Fruit fly (Drosophila melanogaster) S2 (cell line): ENCODE results near the gene Muc68Ca.
"Not testable (repeated sequence)": the region's sequence is repeated elsewhere in the genome, so short reads cannot be mapped to it uniquely, and the experiment has no call there.

ENCODE experiments used
- CG8478 ChIP-seq: fragments of >200 bp; optimal IDR thresholded peaks from 2 replicates; lab custom pipeline; 2018
- CTCF ChIP-seq, 2 experiments: fragments of >200 bp; optimal IDR thresholded peaks; 2 replicates each; lab custom pipeline; 2018

Muc68Ca gene

DNA sequence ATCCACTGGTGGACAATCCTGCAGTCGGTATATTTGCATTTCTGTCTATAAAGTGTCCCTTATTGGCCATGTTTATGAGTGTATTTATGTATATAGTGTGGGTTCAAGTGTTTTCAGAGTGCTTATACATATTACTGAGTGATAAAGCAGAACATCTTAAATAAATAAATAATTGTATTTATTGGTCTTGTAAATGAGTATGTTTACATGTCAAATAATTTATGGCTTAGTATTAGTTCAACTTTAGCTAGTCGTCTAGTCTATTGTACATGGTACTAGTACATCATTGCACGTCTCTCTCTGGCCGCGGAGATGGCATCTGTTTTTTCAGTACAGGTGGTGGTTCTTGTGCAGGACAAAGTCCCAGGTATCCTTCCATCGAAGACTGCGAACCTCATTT lies 35.9 kb downstream of the Muc68Ca start, which contains the start of gene CG32086:
TSS of gene CG32086 (minus strand) at position 101 of the 400 bp plus-strand sequence.
- TF ChIP-seq CG8478 (no peak), CTCF (optimal IDR thresholded peaks at IDR 0.05; lab: Kevin White, UChicago) (no peak)

DNA sequence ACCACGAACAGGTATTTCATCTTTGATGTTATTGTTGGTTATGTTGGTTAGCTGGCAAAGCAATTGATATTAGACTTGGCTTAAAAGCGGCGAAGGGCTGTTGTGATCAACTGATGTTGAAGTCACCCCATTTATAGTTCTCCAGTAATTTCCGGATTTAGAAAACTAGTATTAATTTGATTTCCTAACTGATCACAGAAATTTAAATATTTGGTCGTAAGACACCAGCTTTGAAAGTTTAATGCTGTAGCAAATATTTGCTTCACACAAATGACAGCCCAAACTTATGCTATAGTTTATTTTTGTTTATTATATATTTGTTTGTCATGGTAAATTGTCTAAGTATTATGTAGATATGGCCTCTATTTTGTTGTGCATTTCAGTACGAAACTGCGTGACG lies 37.8 kb downstream of the Muc68Ca start, which contains the start of gene CG33269:
TSS of gene CG33269 (minus strand) at position 101 of the 400 bp plus-strand sequence.
- TF ChIP-seq CTCF (optimal IDR thresholded peaks at IDR 0.05; lab: Kevin White, UChicago) (no peak), CG8478 (no peak)

DNA sequence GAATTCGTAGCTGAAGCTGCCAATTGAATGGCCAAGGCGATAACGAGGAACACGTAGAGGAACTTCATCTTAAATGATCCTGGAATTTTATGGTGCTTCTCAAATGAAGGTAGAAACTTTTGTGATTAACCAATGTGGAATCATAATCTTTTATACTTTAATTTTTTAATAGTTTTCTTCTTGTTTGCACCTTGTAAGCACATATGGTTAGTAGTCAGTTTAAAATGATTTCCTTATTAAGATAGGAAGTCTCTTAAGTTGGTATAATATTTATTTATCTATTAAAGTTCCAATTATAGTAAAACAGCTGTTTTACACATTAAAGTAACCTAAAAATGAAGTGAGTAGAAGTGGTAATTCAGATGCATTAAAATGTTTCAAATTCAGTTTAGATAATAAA lies 39.0 kb downstream of the Muc68Ca start, which contains the start of gene CG43391:
TSS of gene CG43391 (minus strand) at position 101 of the 400 bp plus-strand sequence.
- no peak for TF ChIP-seq CTCF (optimal IDR thresholded peaks at IDR 0.05; lab: Kevin White, UChicago)
- no peak for TF ChIP-seq CG8478

DNA sequence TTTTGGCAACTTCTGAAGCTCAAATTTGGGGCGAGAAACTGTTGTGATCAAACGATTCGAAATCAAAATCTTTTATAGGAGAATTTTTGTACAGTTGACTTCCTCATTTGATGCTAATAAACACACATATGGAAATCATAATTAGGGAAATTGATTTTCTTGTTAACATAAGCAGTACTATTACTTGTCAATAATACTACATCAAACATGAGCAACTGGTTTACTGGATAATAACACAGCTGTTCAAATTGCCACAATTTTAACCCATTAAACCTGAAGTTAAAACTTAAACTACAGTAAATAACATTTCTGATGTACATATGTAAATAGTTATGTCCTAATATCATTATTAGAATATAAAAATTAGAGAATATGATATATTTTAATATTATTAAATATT lies 40.0 kb downstream of the Muc68Ca start, which contains the start of gene CG43390:
TSS of gene CG43390 (minus strand) at position 32 of the 400 bp plus-strand sequence.
- TF ChIP-seq CTCF (optimal IDR thresholded peaks at IDR 0.05; lab: Kevin White, UChicago) (no peak), CG8478 (no peak)

DNA sequence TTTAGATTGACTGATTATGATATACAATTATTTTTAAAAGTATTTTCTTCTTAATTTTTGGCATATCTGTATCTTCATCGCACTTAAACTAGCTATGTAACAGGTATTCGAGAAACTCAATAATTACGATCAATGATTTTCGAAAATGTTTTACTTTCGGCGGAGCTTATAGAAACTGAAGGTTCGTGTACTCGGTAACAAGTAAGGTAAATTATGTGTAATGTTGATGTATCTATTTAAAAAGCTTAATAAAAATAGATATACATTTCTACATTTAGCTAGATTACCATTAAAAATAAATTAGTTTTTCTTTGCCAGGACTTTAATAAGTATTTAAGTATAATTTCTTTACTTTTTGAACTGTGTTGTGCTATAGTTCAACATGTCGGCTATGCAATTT lies 41.1 kb downstream of the Muc68Ca start:
- TF ChIP-seq CG8478 = no peak
- TF ChIP-seq CTCF (optimal IDR thresholded peaks at IDR 0.05; lab: Kevin White, UChicago) = no peak

DNA sequence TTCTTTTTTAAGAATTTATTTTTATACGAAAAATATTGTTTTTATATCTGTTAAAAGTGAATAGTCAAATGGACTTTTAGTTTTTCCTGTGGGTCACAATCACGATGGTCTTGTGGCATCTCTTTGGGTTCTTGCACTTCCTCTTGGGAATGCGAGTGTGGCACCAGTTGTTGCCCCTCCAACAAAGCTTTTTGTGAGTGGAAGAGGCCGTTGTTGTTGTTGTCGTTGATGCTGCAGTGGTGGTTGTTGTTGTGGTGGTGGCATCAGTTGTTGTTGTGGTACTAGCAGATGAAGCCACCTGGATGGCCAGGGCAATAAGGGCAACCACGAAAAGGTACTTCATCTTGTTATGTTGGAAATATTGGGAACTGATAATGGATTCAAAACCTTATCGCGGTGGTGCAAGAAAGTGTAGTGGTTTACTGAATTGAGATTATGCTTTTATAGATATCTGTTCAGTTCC lies 41.7 kb downstream of the Muc68Ca start, which contains the start of gene CG33270:
TSS of gene CG33270 (minus strand) at position 413 of the 463 bp plus-strand sequence.
- no peak for TF ChIP-seq CTCF (optimal IDR thresholded peaks at IDR 0.05; lab: Kevin White, UChicago)
- TF ChIP-seq CG8478 = no peak

DNA sequence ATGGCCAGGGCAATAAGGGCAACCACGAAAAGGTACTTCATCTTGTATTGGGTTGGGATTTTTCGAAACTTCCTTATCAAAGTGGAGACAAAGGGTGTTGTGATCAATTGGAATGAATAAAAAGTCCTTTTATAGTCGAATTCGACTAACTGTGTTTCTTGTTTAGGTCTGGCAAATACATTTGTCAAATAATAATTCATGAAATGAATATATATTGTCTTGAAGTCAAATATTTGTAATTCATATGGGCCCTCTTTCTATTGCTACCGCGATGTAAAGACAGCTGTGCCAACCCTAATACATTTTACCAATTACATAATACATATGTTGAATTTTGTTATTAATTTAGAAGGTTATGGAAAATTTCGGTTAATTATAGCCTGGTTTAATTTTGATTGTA lies 42.5 kb downstream of the Muc68Ca start, which contains the start of gene CG33271:
TSS of gene CG33271 (minus strand) at position 101 of the 400 bp plus-strand sequence.
- TF ChIP-seq CTCF (optimal IDR thresholded peaks at IDR 0.05; lab: Kevin White, UChicago) (no peak), CG8478 (no peak)

DNA sequence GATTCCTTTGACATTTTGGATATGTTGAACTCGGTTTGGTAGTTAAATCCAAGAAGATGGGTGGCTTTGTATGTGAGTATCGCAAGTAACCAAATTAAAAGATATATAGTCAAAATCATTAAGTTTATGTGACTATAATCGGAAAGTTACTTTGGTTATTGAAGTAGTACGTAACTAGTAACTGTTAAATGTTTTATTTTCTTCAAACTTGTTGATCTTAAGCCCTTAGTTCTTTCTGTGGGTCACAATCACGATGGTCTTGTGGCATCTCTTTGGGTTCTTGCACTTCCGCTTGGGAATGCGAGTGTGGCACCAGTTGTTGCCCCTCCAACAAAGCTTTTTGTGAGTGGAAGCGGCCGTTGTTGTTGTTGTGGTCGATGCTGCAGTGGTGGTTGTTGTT lies 43.0 kb downstream of the Muc68Ca start, which contains the start of gene CG33489:
TSS of gene CG33489 (minus strand) at position 101 of the 400 bp plus-strand sequence.
- TF ChIP-seq CTCF (optimal IDR thresholded peaks at IDR 0.05; lab: Kevin White, UChicago); CG8478: not testable (repeated sequence)

DNA sequence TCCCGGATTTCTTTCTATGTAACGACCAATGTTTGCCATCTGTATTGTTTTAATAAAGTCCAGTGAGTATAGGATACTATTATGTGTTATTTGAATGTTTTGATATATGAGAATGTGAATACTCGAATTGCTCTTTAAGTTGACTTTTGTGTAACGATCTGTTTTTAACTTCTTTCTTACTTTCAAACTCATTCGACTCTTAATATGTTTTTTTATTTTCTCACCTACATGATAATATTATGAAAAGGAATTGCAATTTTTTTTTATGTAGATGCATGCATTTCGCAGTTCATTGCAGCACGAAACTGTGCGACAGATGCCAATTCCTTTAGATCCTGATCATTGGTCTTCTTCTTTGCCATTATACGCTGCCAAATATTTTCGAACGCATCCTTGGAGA lies 45.3 kb downstream of the Muc68Ca start, which contains the start of gene CG33490:
TSS of gene CG33490 (minus strand) at position 101 of the 400 bp plus-strand sequence.
- TF ChIP-seq CTCF (optimal IDR thresholded peaks at IDR 0.05; lab: Kevin White, UChicago) (no peak), CG8478 (no peak)

DNA sequence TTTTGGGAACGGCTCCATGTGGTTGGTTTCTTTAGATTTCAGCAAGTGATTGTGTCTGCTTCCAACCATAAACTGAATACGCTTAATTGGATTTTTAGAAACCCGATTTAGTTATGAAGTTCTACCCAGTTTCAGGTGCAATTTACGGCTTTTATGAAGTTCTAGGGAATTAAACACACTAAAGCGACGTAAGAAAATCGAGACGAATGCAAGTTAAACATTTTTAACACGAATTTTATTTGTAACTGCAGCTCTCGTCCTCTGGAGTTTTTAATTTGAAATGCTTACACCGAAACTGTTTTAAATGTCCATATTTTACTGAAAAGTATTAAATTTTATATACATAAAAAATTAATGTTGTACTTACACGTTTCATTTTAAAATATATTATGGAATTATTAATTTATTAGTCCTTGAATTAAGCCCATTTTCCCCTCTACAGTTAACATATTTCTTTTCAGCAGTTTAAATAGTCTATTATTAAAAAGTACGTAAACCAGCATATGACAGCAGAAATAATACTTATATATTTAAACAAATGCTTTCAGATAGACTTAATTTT lies 55.8 kb downstream of the Muc68Ca start, which contains the start of the genes CG46412 and CG33267:
TSS of gene CG46412 (minus strand) at position 101 of the 562 bp plus-strand sequence.
TSS of gene CG33267 (plus strand) at position 512 of the 562 bp plus-strand sequence.
- TF ChIP-seq CTCF (optimal IDR thresholded peaks at IDR 0.05; lab: Kevin White, UChicago) (no peak), CG8478 (no peak)

DNA sequence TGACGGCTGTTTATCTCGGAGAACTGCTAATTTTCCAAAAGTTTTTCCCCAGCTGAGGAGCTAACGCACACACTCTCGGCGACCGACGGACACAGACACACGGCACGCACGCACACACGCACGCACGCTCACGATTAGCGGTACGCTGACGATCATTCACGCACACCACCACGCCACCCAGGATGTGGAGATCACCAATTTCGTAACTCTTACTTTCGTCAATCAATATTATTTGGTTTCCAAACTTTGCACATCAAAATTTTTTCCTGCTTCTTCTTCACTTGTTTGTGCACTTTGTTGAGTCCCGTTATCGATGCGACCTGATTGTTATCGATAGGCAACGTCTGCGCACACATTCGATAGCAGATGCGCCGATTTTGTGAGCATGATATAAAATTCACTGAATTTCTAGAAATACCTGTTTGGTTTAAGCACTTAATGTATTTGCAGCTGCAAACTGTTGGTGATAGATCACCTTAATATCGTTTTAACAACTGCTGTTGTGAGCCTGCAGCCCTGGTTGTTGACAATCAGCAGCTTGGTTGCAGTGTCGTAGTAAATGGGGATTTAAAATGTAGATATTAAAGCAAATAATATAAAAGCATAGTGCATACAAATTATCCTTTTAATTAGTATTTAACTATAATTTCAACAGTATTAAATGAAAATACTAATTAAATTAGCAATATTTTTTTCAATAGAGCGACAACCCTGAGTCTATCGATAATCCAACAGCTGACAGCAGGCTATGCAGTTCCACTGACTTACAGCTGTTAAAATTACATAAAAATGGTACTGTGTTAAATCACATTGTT lies 57.7 kb downstream of the Muc68Ca start, which contains the start of the genes CG7394 and Mob2:
TSS of gene CG7394 (plus strand) at position 51 of the 815 bp plus-strand sequence.
TSS of gene Mob2 (minus strand) at position 288 of the 815 bp plus-strand sequence.
- TF ChIP-seq CTCF (optimal IDR thresholded peaks at IDR 0.05; lab: Kevin White, UChicago) (peak in 1 of 2 experiments; percentile 36), CG8478 (no peak)

DNA sequence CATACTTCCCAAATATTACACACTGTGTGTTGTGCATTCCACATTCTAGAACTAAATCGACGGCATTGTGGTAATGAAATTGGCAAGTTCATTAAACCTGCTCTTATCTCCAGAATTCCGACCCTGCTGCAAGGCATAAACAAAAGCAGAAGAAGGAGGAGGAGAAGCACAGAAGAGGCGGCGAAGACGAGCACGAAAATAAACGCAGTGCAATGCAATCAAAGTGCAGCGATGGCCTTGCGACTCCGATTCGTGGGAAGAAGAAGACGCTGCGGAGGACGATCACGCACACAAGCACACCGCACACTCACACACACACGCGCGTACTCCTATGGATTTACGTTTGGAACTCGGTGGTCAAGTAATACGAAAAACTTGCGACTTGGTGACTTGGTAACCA lies 59.0 kb downstream of the Muc68Ca start:
- TF ChIP-seq CG8478 = no peak
- no peak for TF ChIP-seq CTCF (optimal IDR thresholded peaks at IDR 0.05; lab: Kevin White, UChicago)
